Worm (Caenorhabditis elegans) whole organism, early embryonic: ENCODE results near the gene ZC239.15.
"Not testable (repeated sequence)": the region's sequence is repeated elsewhere in the genome, so short reads cannot be mapped to it uniquely, and the experiment has no call there.

Source experiments
- B0310.2 ChIP-seq: sonication (generic microtip); optimal IDR thresholded peaks from 2 replicates; lab custom pipeline; 2016; ENCODE audit warnings: mild to moderate bottlenecking, missing genetic modification characterization, missing compliant biosample characterization
- F13C5.2 ChIP-seq: sonication (generic microtip); optimal IDR thresholded peaks from 2 replicates; lab custom pipeline; 2017; ENCODE audit warnings: mild to moderate bottlenecking, missing genetic modification characterization, inconsistent platforms, missing compliant biosample characterization
- aly-1 ChIP-seq: sonication (generic microtip); optimal IDR thresholded peaks from 2 replicates; lab custom pipeline; 2016; ENCODE audit warnings: missing genetic modification characterization, missing compliant biosample characterization
- ama-1 ChIP-seq: fragments of 150-350 bp; optimal IDR thresholded peaks from 2 replicates; lab custom pipeline; 2014
- ceh-13 ChIP-seq: fragments of 200-800 bp; sonication (Bioruptor generic); optimal IDR thresholded peaks from 2 replicates; lab custom pipeline; 2018; ENCODE audit warnings: mild to moderate bottlenecking, missing genetic modification characterization, missing compliant biosample characterization
- ceh-36 ChIP-seq: sonication (generic microtip); optimal IDR thresholded peaks from 2 replicates; lab custom pipeline; 2016; ENCODE audit warnings: missing genetic modification characterization, inconsistent platforms, missing compliant biosample characterization
- ets-7 ChIP-seq: sonication (generic microtip); optimal IDR thresholded peaks from 2 replicates; lab custom pipeline; 2016; ENCODE audit warnings: missing genotype, missing genetic modification characterization, missing compliant biosample characterization
- flt-1 ChIP-seq: fragments of 200-800 bp; sonication (Bioruptor generic); IDR thresholded peaks from 2 replicates; pipeline ENCODE4 v1.3.6; 2022; ENCODE audit warnings: missing genetic modification characterization, missing compliant biosample characterization
- hmbx-1 ChIP-seq: sonication (generic microtip); optimal IDR thresholded peaks from 2 replicates; lab custom pipeline; 2016; ENCODE audit warnings: mild to moderate bottlenecking, missing genetic modification characterization, missing compliant biosample characterization
- hmg-4 ChIP-seq: fragments of 200-800 bp; sonication (Bioruptor generic); optimal IDR thresholded peaks from 2 replicates; lab custom pipeline; 2018; ENCODE audit warnings: mild to moderate bottlenecking, missing genetic modification characterization, missing compliant biosample characterization
- hnd-1 ChIP-seq: sonication (generic microtip); optimal IDR thresholded peaks from 2 replicates; lab custom pipeline; 2016; ENCODE audit warnings: missing genetic modification characterization, missing compliant biosample characterization
- pes-1 ChIP-seq: fragments of 200-800 bp; sonication (Bioruptor generic); IDR thresholded peaks from 2 replicates; pipeline ENCODE4 v1.3.6; 2022; ENCODE audit warnings: missing genetic modification reagents, missing genetic modification characterization, missing compliant biosample characterization
- scrt-1 ChIP-seq: fragments of 200-800 bp; sonication (Bioruptor generic); IDR thresholded peaks from 2 replicates; pipeline ENCODE4 v1.3.6; 2022; ENCODE audit warnings: missing genetic modification characterization, missing compliant biosample characterization
- sea-1 ChIP-seq: fragments of 200-800 bp; sonication (Bioruptor generic); conservative IDR thresholded peaks from 2 replicates; pipeline ENCODE4 v1.3.6; 2022; ENCODE audit warnings: missing genetic modification characterization, missing compliant biosample characterization
- tbx-11 ChIP-seq: fragments of 200-800 bp; sonication (Bioruptor generic); IDR thresholded peaks from 2 replicates; pipeline ENCODE4 v1.3.6; 2022; ENCODE audit warnings: missing genetic modification characterization, missing compliant biosample characterization
- tbx-37 ChIP-seq: fragments of 200-800 bp; sonication (Bioruptor generic); conservative IDR thresholded peaks from 2 replicates; pipeline ENCODE4 v1.3.6; 2022; ENCODE audit warnings: missing genetic modification reagents, missing genetic modification characterization, missing compliant biosample characterization
- tra-4 ChIP-seq: sonication (generic microtip); optimal IDR thresholded peaks from 2 replicates; lab custom pipeline; 2017; ENCODE audit warnings: missing genetic modification characterization, missing compliant biosample characterization

ZC239.15 gene

DNA sequence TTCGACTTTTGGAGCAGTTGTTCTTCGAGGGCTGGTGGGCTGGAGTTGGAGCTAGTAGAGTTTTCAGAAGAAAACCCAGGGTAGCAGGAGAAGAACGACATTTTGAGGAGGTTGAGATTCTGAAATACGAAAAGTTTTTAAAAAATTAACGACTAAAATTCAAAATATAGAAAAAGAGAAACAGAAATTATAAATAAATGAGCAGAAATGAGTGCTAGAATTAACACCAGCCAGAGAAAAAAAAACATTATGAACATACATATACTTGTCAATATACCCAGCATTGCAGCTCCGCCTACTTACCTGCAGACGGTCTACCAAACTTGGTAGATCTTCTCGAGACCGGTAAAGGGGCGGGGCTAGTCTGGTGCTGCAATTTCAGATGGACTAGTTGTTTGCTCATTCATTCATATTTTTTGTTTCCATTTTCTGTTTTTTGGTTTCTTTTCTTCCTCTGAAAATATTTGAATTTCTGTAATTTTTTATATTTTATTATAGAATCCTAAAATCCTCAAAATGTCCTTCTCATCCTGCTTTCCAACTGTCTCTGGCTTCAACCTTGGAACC, 18.0 kb downstream of the ZC239.15 start, which contains the start of the genes ZC239.20 and ZC239.21:
TSS of gene ZC239.20 (minus strand) at position 101 of the 567 bp plus-strand sequence.
TSS of gene ZC239.21 (plus strand) at position 517 of the 567 bp plus-strand sequence.
- TF ChIP-seq aly-1 (no peak), ceh-36 (no peak), hmbx-1 (no peak), hmg-4 (GFP tag; lab: Kevin White, UChicago) (no peak), F13C5.2 (tag; lab: Kevin White, UChicago) (no peak), tbx-37 (GFP tag; lab: Robert Waterston, UW) (no peak), ama-1 (no peak), pes-1 (GFP tag; lab: Robert Waterston, UW) (no peak), ceh-13 (GFP tag; lab: Kevin White, UChicago) (no peak), scrt-1 (no peak), ets-7 (no peak), tra-4 (tag; lab: Kevin White, UChicago) (no peak), flt-1 (GFP tag; lab: Robert Waterston, UW) (no peak), hnd-1 (tag; lab: Kevin White, UChicago) (no peak), tbx-11 (GFP tag; lab: Robert Waterston, UW) (no peak), sea-1 (GFP tag; lab: Robert Waterston, UW) (no peak), B0310.2 (tag; lab: Kevin White, UChicago) (no peak)

DNA sequence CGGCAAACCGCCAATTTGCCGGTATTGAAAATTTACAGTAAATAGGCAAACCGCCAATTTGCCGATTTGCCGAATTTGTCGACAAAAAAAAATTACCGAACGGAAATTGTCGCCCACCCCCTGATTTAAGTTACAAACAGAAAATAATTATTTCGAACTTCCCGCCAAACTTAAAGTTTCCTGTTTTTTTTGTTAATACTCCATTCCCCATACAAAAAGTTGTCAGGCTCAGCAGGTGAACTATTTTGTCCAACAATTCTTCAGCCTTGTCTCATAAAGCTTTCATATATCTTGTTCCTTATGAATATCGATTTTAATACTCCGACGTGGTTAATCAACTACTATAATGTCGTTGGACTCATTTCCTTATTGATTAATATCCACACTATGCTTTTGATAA, 21.1 kb downstream of the ZC239.15 start, which contains the start of gene sri-50:
TSS of gene sri-50 (plus strand) at position 301 of the 400 bp plus-strand sequence.
- TF ChIP-seq ceh-36 (no peak), scrt-1 (no peak), hnd-1 (tag; lab: Kevin White, UChicago) (no peak), hmg-4 (GFP tag; lab: Kevin White, UChicago) (no peak), tbx-11 (GFP tag; lab: Robert Waterston, UW) (no peak), sea-1 (GFP tag; lab: Robert Waterston, UW) (no peak), F13C5.2 (tag; lab: Kevin White, UChicago) (no peak), hmbx-1 (no peak), ceh-13 (GFP tag; lab: Kevin White, UChicago) (no peak), B0310.2 (tag; lab: Kevin White, UChicago) (no peak), aly-1 (no peak), pes-1 (GFP tag; lab: Robert Waterston, UW) (no peak)

DNA sequence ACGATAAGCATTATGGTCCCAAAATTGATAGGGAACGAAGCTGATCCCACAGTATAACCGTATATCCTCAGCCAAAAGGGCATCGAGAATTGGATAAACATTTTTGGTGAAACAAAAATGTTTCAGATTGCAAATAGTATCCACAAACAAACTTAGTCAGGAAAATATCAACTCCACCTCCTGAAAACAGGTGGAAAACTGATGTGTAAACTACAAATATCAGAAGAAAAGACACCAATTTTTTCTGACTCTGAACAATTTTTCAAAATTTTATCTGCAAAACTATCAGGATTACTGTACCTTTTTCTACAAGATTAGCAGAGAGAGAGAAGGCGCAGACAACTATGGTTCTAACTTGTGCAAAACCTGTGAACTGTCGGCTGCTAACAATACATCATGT, 22.0 kb downstream of the ZC239.15 start, which contains the start of gene sri-53:
TSS of gene sri-53 (minus strand) at position 101 of the 400 bp plus-strand sequence.
- no peak for TF ChIP-seq tra-4 (tag; lab: Kevin White, UChicago)
- no peak for TF ChIP-seq ceh-13 (GFP tag; lab: Kevin White, UChicago)
- TF ChIP-seq B0310.2 (tag; lab: Kevin White, UChicago), result no peak
- TF ChIP-seq ceh-36, result no peak
- no peak for TF ChIP-seq ets-7
- no peak for TF ChIP-seq sea-1 (GFP tag; lab: Robert Waterston, UW)
- TF ChIP-seq pes-1 (GFP tag; lab: Robert Waterston, UW), result no peak
- TF ChIP-seq flt-1 (GFP tag; lab: Robert Waterston, UW), result no peak
- TF ChIP-seq hmg-4 (GFP tag; lab: Kevin White, UChicago), result no peak
- TF ChIP-seq scrt-1, result no peak
- TF ChIP-seq hmbx-1, result no peak
- TF ChIP-seq tbx-37 (GFP tag; lab: Robert Waterston, UW), result no peak
- TF ChIP-seq F13C5.2 (tag; lab: Kevin White, UChicago), result no peak
- TF ChIP-seq aly-1, result no peak

DNA sequence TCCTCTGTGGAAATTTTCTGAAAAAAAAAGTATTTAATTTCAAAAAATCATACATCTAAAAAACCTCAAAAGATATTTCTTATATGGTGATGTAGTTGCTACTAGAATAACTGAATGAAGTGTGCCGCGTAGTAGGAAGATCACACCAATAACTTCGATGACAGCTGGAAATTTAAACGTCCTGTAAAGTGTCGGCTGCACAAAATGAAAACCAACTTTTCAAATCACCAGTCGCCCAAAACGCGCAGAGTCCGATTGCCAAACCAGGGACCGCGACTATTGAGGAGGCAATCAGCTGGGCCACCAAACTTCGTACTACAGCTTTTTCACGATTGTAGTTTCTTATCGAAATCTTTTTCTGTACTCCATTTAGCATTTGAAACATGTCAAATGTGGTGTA, 23.3 kb downstream of the ZC239.15 start, which contains the start of gene sri-48:
TSS of gene sri-48 (minus strand) at position 101 of the 400 bp plus-strand sequence.
- TF ChIP-seq pes-1 (GFP tag; lab: Robert Waterston, UW); hnd-1 (tag; lab: Kevin White, UChicago); ama-1: not testable (repeated sequence)

DNA sequence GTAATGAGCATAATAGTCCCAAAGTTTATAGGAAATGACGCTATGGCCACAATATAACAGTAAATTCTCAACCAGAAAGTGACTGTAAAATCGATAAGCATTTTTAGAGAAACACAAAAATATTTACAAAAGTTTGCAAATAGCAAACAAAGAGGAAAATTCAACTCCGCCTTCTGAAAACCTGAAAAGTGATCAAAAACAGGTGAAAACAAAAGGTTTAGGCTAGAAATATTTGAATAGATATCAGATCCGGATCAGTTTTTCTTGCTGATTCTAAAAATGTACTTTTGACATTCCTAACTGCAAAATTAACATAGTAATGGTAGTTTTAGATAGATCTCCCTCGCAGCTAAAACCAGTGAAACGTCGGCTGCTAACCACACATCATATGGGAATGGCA, 25.5 kb downstream of the ZC239.15 start, which contains the start of gene sri-51:
TSS of gene sri-51 (minus strand) at position 101 of the 400 bp plus-strand sequence.
- no peak for TF ChIP-seq ama-1
- TF ChIP-seq tra-4 (tag; lab: Kevin White, UChicago), result no peak
- TF ChIP-seq F13C5.2 (tag; lab: Kevin White, UChicago), result no peak
- no peak for TF ChIP-seq hmbx-1
- no peak for TF ChIP-seq hnd-1 (tag; lab: Kevin White, UChicago)
- TF ChIP-seq pes-1 (GFP tag; lab: Robert Waterston, UW), result no peak
- no peak for TF ChIP-seq scrt-1

DNA sequence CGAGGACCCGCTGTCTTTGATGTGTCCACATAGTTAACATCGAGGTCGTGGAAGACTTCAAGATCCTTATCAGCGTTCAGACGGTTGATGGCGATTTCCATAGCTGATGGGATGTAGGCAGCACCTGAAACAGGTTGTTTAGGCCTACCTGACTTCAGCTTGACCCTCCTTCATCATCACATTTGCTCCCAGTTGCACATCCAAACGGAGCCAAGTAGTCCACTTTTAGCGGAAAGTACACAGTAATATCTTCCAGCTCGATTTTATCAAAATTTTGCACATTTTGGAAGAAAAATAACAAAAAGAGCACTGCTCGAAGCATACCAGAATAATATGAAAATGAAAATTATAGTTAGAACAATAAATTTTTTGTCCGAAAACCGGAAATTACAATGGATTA, 27.6 kb downstream of the ZC239.15 start, which contains the start of gene gcy-15:
TSS of gene gcy-15 (minus strand) at position 101 of the 400 bp plus-strand sequence.
- TF ChIP-seq hmbx-1 (no peak), ama-1 (no peak), aly-1 (no peak), scrt-1 (no peak), flt-1 (GFP tag; lab: Robert Waterston, UW) (no peak), sea-1 (GFP tag; lab: Robert Waterston, UW) (no peak), F13C5.2 (tag; lab: Kevin White, UChicago) (no peak), B0310.2 (tag; lab: Kevin White, UChicago) (no peak), ceh-13 (GFP tag; lab: Kevin White, UChicago) (no peak), hnd-1 (tag; lab: Kevin White, UChicago) (no peak), ceh-36 (no peak)

DNA sequence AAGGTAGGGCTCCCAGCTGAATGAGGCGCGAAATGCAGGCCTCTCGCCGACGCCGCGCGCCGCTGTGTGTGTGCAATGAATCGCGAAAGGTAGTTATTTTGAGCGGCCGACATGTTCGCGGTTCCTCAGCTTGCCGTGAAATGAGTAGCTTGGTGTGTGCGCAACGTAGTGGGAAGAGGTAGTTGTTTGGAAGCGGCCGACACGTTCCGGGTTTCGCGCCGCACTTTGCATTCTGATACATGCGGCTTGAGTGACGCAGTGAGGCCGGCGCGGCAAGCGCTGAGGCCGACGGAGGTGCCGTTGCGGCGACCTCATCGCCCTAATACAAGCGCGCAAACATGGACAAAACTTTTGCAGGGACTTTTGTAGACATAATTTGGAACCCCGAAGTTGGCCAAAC, 28.8 kb downstream of the ZC239.15 start:
- TF ChIP-seq B0310.2 (tag; lab: Kevin White, UChicago) (no peak), F13C5.2 (tag; lab: Kevin White, UChicago) (no peak), ceh-13 (GFP tag; lab: Kevin White, UChicago) (no peak), aly-1 (no peak), ama-1 (no peak), flt-1 (GFP tag; lab: Robert Waterston, UW) (no peak), ceh-36 (no peak), scrt-1 (no peak), sea-1 (GFP tag; lab: Robert Waterston, UW) (no peak), hmbx-1 (no peak), hnd-1 (tag; lab: Kevin White, UChicago) (no peak), tbx-11 (GFP tag; lab: Robert Waterston, UW) (no peak), ets-7 (no peak), tra-4 (tag; lab: Kevin White, UChicago) (no peak)
